Fruit fly (Drosophila melanogaster) whole organism, embryonic: ENCODE data around the gene CG5644.

ENCODE experiments used
- CG10959 ChIP-seq: fragments of 200-800 bp; sonication (Bioruptor generic); IDR thresholded peaks from 2 replicates; pipeline ENCODE4 v1.3.6; 2022; ENCODE audit warnings: missing biosample characterization, missing genetic modification characterization
- CG11560 ChIP-seq: fragments of 200-800 bp; sonication (Bioruptor generic); IDR thresholded peaks from 3 replicates; pipeline ENCODE4 v1.3.6; 2022; ENCODE audit warnings: missing biosample characterization, missing genetic modification characterization
- CG12659 ChIP-seq: fragments of 200-800 bp; sonication (Bioruptor generic); optimal IDR thresholded peaks from 3 replicates; lab custom pipeline; 2017; ENCODE audit warnings: mild to moderate bottlenecking, missing biosample characterization, missing genetic modification reagents, missing genetic modification characterization
- CG13287 ChIP-seq: fragments of 200-800 bp; sonication (Bioruptor generic); IDR thresholded peaks from 2 replicates; pipeline ENCODE4 v1.3.6; 2022; ENCODE audit warnings: missing biosample characterization, missing genetic modification characterization; ENCODE audit not compliant: partially characterized antibody
- CG13775 ChIP-seq: fragments of 200-800 bp; sonication (Bioruptor generic); optimal IDR thresholded peaks from 3 replicates; lab custom pipeline; 2017; ENCODE audit warnings: missing biosample characterization, mild to moderate bottlenecking, missing genetic modification characterization
- CG14441 ChIP-seq: fragments of 200-800 bp; sonication (Bioruptor generic); IDR thresholded peaks from 2 replicates; pipeline ENCODE4 v1.3.6; 2022; ENCODE audit warnings: missing biosample characterization, missing genetic modification characterization
- CG15601 ChIP-seq: fragments of 200-800 bp; sonication (Bioruptor generic); optimal IDR thresholded peaks from 3 replicates; lab custom pipeline; 2019; ENCODE audit warnings: missing biosample characterization, mild to moderate bottlenecking, missing genetic modification characterization, moderate library complexity
- CG17186 ChIP-seq: fragments of 200-800 bp; sonication (Bioruptor generic); optimal IDR thresholded peaks from 3 replicates; lab custom pipeline; 2017; ENCODE audit warnings: missing biosample characterization, missing genetic modification reagents, missing genetic modification characterization
- CG17802 ChIP-seq: fragments of 200-800 bp; sonication (Bioruptor generic); optimal IDR thresholded peaks from 2 replicates; lab custom pipeline; 2018; ENCODE audit warnings: missing biosample characterization, mild to moderate bottlenecking, missing genetic modification characterization, moderate library complexity
- CG18011 ChIP-seq: fragments of 200-800 bp; sonication (Bioruptor generic); optimal IDR thresholded peaks from 2 replicates; lab custom pipeline; 2017; ENCODE audit warnings: missing biosample characterization, missing genetic modification characterization, mild to moderate bottlenecking, moderate library complexity, missing genotype
- CG30431 ChIP-seq: fragments of 200-800 bp; sonication (Bioruptor generic); optimal IDR thresholded peaks from 2 replicates; lab custom pipeline; 2017; ENCODE audit warnings: missing biosample characterization, missing genetic modification characterization
- CG31441 ChIP-seq: fragments of 200-800 bp; sonication (Bioruptor generic); IDR thresholded peaks from 2 replicates; pipeline ENCODE4 v1.3.6; 2022; ENCODE audit warnings: missing biosample characterization, missing genetic modification characterization
- CG32767 ChIP-seq: fragments of 200-800 bp; sonication (Bioruptor generic); IDR thresholded peaks from 2 replicates; pipeline ENCODE4 v1.3.6; 2022; ENCODE audit warnings: missing biosample characterization, missing genetic modification characterization
- CG4617 ChIP-seq: fragments of 200-800 bp; sonication (Bioruptor generic); optimal IDR thresholded peaks from 3 replicates; lab custom pipeline; 2016; ENCODE audit warnings: missing biosample characterization, missing genetic modification characterization, borderline replicate concordance
- CG5245 ChIP-seq: fragments of 200-800 bp; sonication (Bioruptor generic); optimal IDR thresholded peaks from 3 replicates; lab custom pipeline; 2016; ENCODE audit warnings: missing biosample characterization, missing genetic modification characterization
- CG5953 ChIP-seq: fragments of 200-800 bp; sonication (Bioruptor generic); IDR thresholded peaks from 2 replicates; pipeline ENCODE4 v1.3.6; 2022; ENCODE audit warnings: missing biosample characterization, missing genetic modification characterization
- CG8478 ChIP-seq: fragments of >200 bp; optimal IDR thresholded peaks from 2 replicates; lab custom pipeline; 2018
- CG8924 ChIP-seq: fragments of 200-800 bp; optimal IDR thresholded peaks from 3 replicates; lab custom pipeline; 2019; ENCODE audit warnings: missing biosample characterization, mild to moderate bottlenecking, missing genetic modification characterization, moderate library complexity
- D ChIP-seq, 2 experiments: fragments of 200-800 bp in 1 of 2; fragments of >200 bp in 1 of 2; sonication (Bioruptor generic) in 1 of 2; optimal IDR thresholded peaks; 2 replicates in 1 of 2; 3 replicates in 1 of 2; lab custom pipeline; 2017; ENCODE audit warnings: mild to moderate bottlenecking in 1 of 2, missing biosample characterization in 1 of 2, missing genetic modification characterization in 1 of 2, missing genetic modification reagents in 1 of 2
- D19B ChIP-seq: fragments of 200-800 bp; sonication (Bioruptor generic); optimal IDR thresholded peaks from 2 replicates; lab custom pipeline; 2017; ENCODE audit warnings: missing biosample characterization, mild to moderate bottlenecking, missing genetic modification characterization
- Dll ChIP-seq: fragments of 200-800 bp; sonication (Bioruptor generic); IDR thresholded peaks from 4 replicates; pipeline ENCODE4 v1.3.6; 2022; ENCODE audit warnings: missing biosample characterization, missing genetic modification characterization; ENCODE audit not compliant: partially characterized antibody
- Doc2 ChIP-seq: fragments of 200-800 bp; sonication (Bioruptor generic); IDR thresholded peaks from 2 replicates; pipeline ENCODE4 v1.3.6; 2022; ENCODE audit warnings: missing biosample characterization, missing genetic modification characterization
- Dref ChIP-seq: fragments of 200-800 bp; sonication (Bioruptor generic); IDR thresholded peaks from 2 replicates; pipeline ENCODE4 v1.3.6; 2022; ENCODE audit warnings: missing biosample characterization, missing genetic modification characterization
- E2f2 ChIP-seq: fragments of 200-800 bp; sonication (Bioruptor generic); IDR thresholded peaks from 2 replicates; pipeline ENCODE4 v1.3.6; 2022; ENCODE audit warnings: missing biosample characterization, missing genetic modification characterization
- Fer2 ChIP-seq: fragments of 200-800 bp; sonication (Bioruptor generic); optimal IDR thresholded peaks from 2 replicates; lab custom pipeline; 2018; ENCODE audit warnings: missing biosample characterization, mild to moderate bottlenecking, missing genetic modification characterization, moderate library complexity
- Gsc ChIP-seq: fragments of 200-800 bp; sonication (Bioruptor generic); IDR thresholded peaks from 2 replicates; pipeline ENCODE4 v1.3.6; 2022; ENCODE audit warnings: missing biosample characterization, missing genetic modification characterization
- H15 ChIP-seq: fragments of 200-800 bp; sonication (Bioruptor generic); IDR thresholded peaks from 3 replicates; pipeline ENCODE4 v1.3.6; 2022; ENCODE audit warnings: missing biosample characterization, missing genetic modification characterization
- HmgD ChIP-seq: fragments of 200-800 bp; sonication (Bioruptor generic); optimal IDR thresholded peaks from 3 replicates; lab custom pipeline; 2016; ENCODE audit warnings: missing biosample characterization, missing genetic modification characterization
- Max ChIP-seq: fragments of 200-800 bp; sonication (Bioruptor generic); optimal IDR thresholded peaks from 2 replicates; lab custom pipeline; 2016; ENCODE audit warnings: missing biosample characterization, mild to moderate bottlenecking, missing genetic modification characterization
- Usf ChIP-seq: fragments of 200-800 bp; sonication (Bioruptor generic); optimal IDR thresholded peaks from 2 replicates; lab custom pipeline; 2017; ENCODE audit warnings: missing genotype, missing biosample characterization, missing genetic modification characterization
- ara ChIP-seq: fragments of 200-800 bp; sonication (Bioruptor generic); IDR thresholded peaks from 2 replicates; pipeline ENCODE4 v1.3.6; 2022; ENCODE audit warnings: missing biosample characterization, missing genetic modification characterization
- bab2 ChIP-seq: fragments of 200-800 bp; sonication (Bioruptor generic); optimal IDR thresholded peaks from 2 replicates; lab custom pipeline; 2016; ENCODE audit warnings: missing biosample characterization, missing genetic modification characterization
- bigmax ChIP-seq: fragments of 200-800 bp; sonication (Bioruptor generic); optimal IDR thresholded peaks from 2 replicates; lab custom pipeline; 2018; ENCODE audit warnings: missing biosample characterization, mild to moderate bottlenecking, missing genetic modification characterization
- bowl ChIP-seq: fragments of 200-800 bp; sonication (Bioruptor generic); IDR thresholded peaks from 2 replicates; pipeline ENCODE4 v1.3.6; 2022; ENCODE audit warnings: missing biosample characterization, missing genetic modification characterization
- cad ChIP-seq: fragments of >200 bp; optimal IDR thresholded peaks from 2 replicates; lab custom pipeline; 2017; ENCODE audit warnings: missing biosample characterization, missing genetic modification characterization
- croc ChIP-seq: fragments of 200-800 bp; sonication (Bioruptor generic); conservative IDR thresholded peaks from 3 replicates; pipeline ENCODE4 v1.3.6; 2022; ENCODE audit warnings: missing biosample characterization, missing genetic modification characterization
- dysf ChIP-seq: fragments of 200-800 bp; sonication (Bioruptor generic); IDR thresholded peaks from 3 replicates; pipeline ENCODE4 v1.3.6; 2022; ENCODE audit warnings: missing biosample characterization, missing genetic modification characterization
- emc ChIP-seq: fragments of 200-800 bp; sonication (Bioruptor generic); optimal IDR thresholded peaks from 2 replicates; lab custom pipeline; 2016; ENCODE audit warnings: missing biosample characterization, missing genetic modification characterization
- gro ChIP-seq: fragments of 200-800 bp; sonication (Bioruptor generic); optimal IDR thresholded peaks from 2 replicates; lab custom pipeline; 2016; ENCODE audit warnings: missing biosample characterization, missing genetic modification characterization
- hkb ChIP-seq, 2 experiments: fragments of 200-800 bp in 1 of 2; fragments of >200 bp in 1 of 2; sonication (Bioruptor generic) in 1 of 2; IDR thresholded peaks in 1 of 2; optimal IDR thresholded peaks in 1 of 2; 2 replicates each; pipeline versions ENCODE4 v1.3.6 to Lab custom; 2017 to 2022; ENCODE audit warnings: missing biosample characterization in 1 of 2, missing genetic modification characterization in 1 of 2
- klu ChIP-seq: fragments of 200-800 bp; sonication (Bioruptor generic); IDR thresholded peaks from 2 replicates; pipeline ENCODE4 v1.3.6; 2022; ENCODE audit warnings: missing biosample characterization, missing genetic modification characterization
- luna ChIP-seq: fragments of 200-800 bp; sonication (Bioruptor generic); optimal IDR thresholded peaks from 2 replicates; lab custom pipeline; 2016; ENCODE audit warnings: missing biosample characterization, missing genetic modification characterization
- nau ChIP-seq: fragments of 200-800 bp; sonication (Bioruptor generic); optimal IDR thresholded peaks from 3 replicates; lab custom pipeline; 2017; ENCODE audit warnings: missing biosample characterization, mild to moderate bottlenecking, missing genetic modification characterization, missing genetic modification reagents
- pfk ChIP-seq: fragments of 200-800 bp; sonication (Bioruptor generic); optimal IDR thresholded peaks from 2 replicates; lab custom pipeline; 2018; ENCODE audit warnings: missing biosample characterization, mild to moderate bottlenecking, missing genetic modification characterization, moderate library complexity
- psq ChIP-seq: fragments of 200-800 bp; sonication (Bioruptor generic); optimal IDR thresholded peaks from 2 replicates; lab custom pipeline; 2017; ENCODE audit warnings: missing biosample characterization, missing genetic modification characterization
- ranshi ChIP-seq: fragments of 200-800 bp; sonication (Bioruptor generic); IDR thresholded peaks from 2 replicates; pipeline ENCODE4 v1.3.6; 2022; ENCODE audit warnings: missing biosample characterization, missing genetic modification characterization
- slou ChIP-seq: fragments of 200-800 bp; sonication (Bioruptor generic); optimal IDR thresholded peaks from 3 replicates; lab custom pipeline; 2016; ENCODE audit warnings: missing biosample characterization, missing genetic modification characterization
- ssp ChIP-seq: fragments of 200-800 bp; sonication (Bioruptor generic); IDR thresholded peaks from 2 replicates; pipeline ENCODE4 v1.3.6; 2022; ENCODE audit warnings: missing biosample characterization, missing genetic modification characterization
- ttk ChIP-seq: fragments of 200-800 bp; sonication (Bioruptor generic); IDR thresholded peaks from 2 replicates; pipeline ENCODE4 v2.1.2; 2022; ENCODE audit warnings: missing biosample characterization, missing genetic modification characterization
- vfl ChIP-seq: fragments of 200-800 bp; sonication (Bioruptor generic); optimal IDR thresholded peaks from 2 replicates; lab custom pipeline; 2016; ENCODE audit warnings: missing biosample characterization, missing genetic modification characterization
- vnd ChIP-seq: fragments of 200-800 bp; sonication (Bioruptor generic); IDR thresholded peaks from 3 replicates; pipeline ENCODE4 v1.3.6; 2022; ENCODE audit warnings: missing biosample characterization, missing genetic modification characterization; ENCODE audit not compliant: partially characterized antibody

The CG5644 gene

DNA sequence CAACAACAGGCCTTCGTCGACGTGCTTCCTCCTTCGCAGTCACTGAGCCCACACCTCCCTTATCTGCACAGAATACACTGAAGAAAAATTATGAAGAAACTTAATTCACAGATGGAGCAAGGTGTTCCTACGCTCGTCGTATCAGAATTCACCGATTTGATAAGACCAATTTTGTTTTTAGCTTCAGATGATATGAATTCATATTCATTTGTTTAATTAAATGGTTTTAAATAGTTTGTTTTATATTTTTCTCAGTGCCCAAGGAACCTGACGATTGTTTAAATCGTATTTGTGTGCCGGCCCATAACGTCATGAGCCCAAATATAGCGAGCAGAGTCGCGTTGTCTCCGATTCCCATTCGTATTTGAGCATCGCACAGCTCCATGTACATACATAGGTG lies 43.9 kb upstream of the CG5644 start (continued):
- TF ChIP-seq HmgD (GFP tag; lab: Kevin White, UChicago) (no peak), psq (GFP tag; lab: Kevin White, UChicago) (peak; percentile 17), CG17186 (GFP tag; lab: Kevin White, UChicago) (no peak), dysf (GFP tag; lab: Robert Waterston, UW) (peak; percentile 56; the same call in 1 of the 3 replicates), Dref (GFP tag; lab: Robert Waterston, UW) (no peak), D (optimal IDR thresholded peaks at IDR 0.05; lab: Kevin White, UChicago) (no peak), D (GFP tag; optimal IDR thresholded peaks at IDR 0.05; lab: Kevin White, UChicago) (peak; percentile 55), CG15601 (tag; lab: Kevin White, UChicago) (peak; percentile 49), CG17802 (tag; lab: Kevin White, UChicago) (no peak), CG14441 (peak; percentile 28; the same call in 1 of the 2 replicates), cad (GFP tag; lab: Kevin White, UChicago) (no peak), Fer2 (tag; lab: Kevin White, UChicago) (no peak), gro (no peak), vfl (GFP tag; lab: Kevin White, UChicago) (no peak), CG4617 (GFP tag; lab: Kevin White, UChicago) (no peak), klu (GFP tag; lab: Robert Waterston, UW) (peak; percentile 33; the same call in 1 of the 2 replicates), emc (GFP tag; lab: Kevin White, UChicago) (no peak), pfk (GFP tag; lab: Kevin White, UChicago) (no peak), Doc2 (GFP tag; lab: Robert Waterston, UW) (no peak), CG30431 (GFP tag; lab: Kevin White, UChicago) (peak; percentile 77), Dll (GFP tag; lab: Robert Waterston, UW) (no peak), vnd (GFP tag; lab: Robert Waterston, UW) (no peak), CG18011 (GFP tag; lab: Kevin White, UChicago) (no peak), CG5953 (GFP tag; lab: Robert Waterston, UW) (no peak), H15 (no peak; the same call in 2 of the 3 replicates), ttk (no peak), CG31441 (GFP tag; lab: Robert Waterston, UW) (peak; percentile 85), croc (peak; percentile 69), slou (GFP tag; lab: Kevin White, UChicago) (no peak), CG11560 (no peak), ranshi (peak; percentile 50; the same call in 1 of the 2 replicates), CG8478 (lab: Kevin White, UChicago) (no peak), CG8924 (tag; lab: Kevin White, UChicago) (peak; percentile 85), E2f2 (GFP tag; lab: Robert Waterston, UW) (peak; percentile 21; the same call in 1 of the 2 replicates), bab2 (GFP tag; lab: Kevin White, UChicago) (peak; percentile 59), CG5245 (GFP tag; lab: Kevin White, UChicago) (peak; percentile 45), CG13287 (GFP tag; lab: Robert Waterston, UW) (no peak), CG10959 (GFP tag; lab: Robert Waterston, UW) (peak; percentile 87), luna (no peak), bigmax (no peak), ara (peak; percentile 87), CG32767 (GFP tag; lab: Robert Waterston, UW) (no peak), CG12659 (peak; percentile 35), Gsc (GFP tag; lab: Robert Waterston, UW) (peak; percentile 19; the same call in 1 of the 2 replicates), D19B (GFP tag; lab: Kevin White, UChicago) (no peak), ssp (GFP tag; lab: Robert Waterston, UW) (peak; percentile 34; the same call in 1 of the 2 replicates), nau (no peak), Max (GFP tag; lab: Kevin White, UChicago) (peak; percentile 55), Usf (GFP tag; lab: Kevin White, UChicago) (peak; percentile 60), hkb (optimal IDR thresholded peaks at IDR 0.05; lab: Kevin White, UChicago) (no peak), hkb (GFP tag; IDR thresholded peaks at IDR 0.05; lab: Robert Waterston, UW) (peak; percentile 64), CG13775 (GFP tag; lab: Kevin White, UChicago) (peak; percentile 77), bowl (GFP tag; lab: Robert Waterston, UW) (no peak)
